Worm (Caenorhabditis elegans) whole organism, L4 larva: ENCODE results near the gene Y47D3B.4.

Experiments
- F10B5.3 ChIP-seq: sonication (generic microtip); optimal IDR thresholded peaks from 2 replicates; lab custom pipeline; 2016; ENCODE audit warnings: mild to moderate bottlenecking, missing genetic modification characterization, missing compliant biosample characterization
- T26A8.4 ChIP-seq: fragments of 200-800 bp; sonication (Bioruptor generic); IDR thresholded peaks from 2 replicates; pipeline ENCODE4 v1.3.6; 2022; ENCODE audit warnings: missing genetic modification characterization, missing compliant biosample characterization
- Y105C5A.15 ChIP-seq: fragments of 200-800 bp; sonication (Bioruptor generic); IDR thresholded peaks from 2 replicates; pipeline ENCODE4 v1.3.6; 2022; ENCODE audit warnings: missing genetic modification characterization, missing compliant biosample characterization
- Y48G9A.11 ChIP-seq: fragments of 200-800 bp; sonication (Bioruptor generic); IDR thresholded peaks from 2 replicates; pipeline ENCODE4 v1.3.6; 2022; ENCODE audit warnings: missing genetic modification reagents, missing genetic modification characterization, missing compliant biosample characterization
- ZK337.2 ChIP-seq: fragments of 200-800 bp; sonication (Bioruptor generic); IDR thresholded peaks from 2 replicates; pipeline ENCODE4 v1.3.6; 2022; ENCODE audit warnings: missing genetic modification reagents, missing genetic modification characterization, missing compliant biosample characterization
- aha-1 ChIP-seq: fragments of 150-350 bp; peaks from one replicate; lab custom pipeline; 2014; ENCODE audit warnings: missing biosample characterization, missing genetic modification characterization
- aly-2 ChIP-seq: sonication (generic microtip); optimal IDR thresholded peaks from 2 replicates; lab custom pipeline; 2018; ENCODE audit warnings: missing biosample characterization, missing genetic modification characterization
- ceh-62 ChIP-seq: sonication (generic microtip); optimal IDR thresholded peaks from 2 replicates; lab custom pipeline; 2017; ENCODE audit warnings: missing biosample characterization, missing genetic modification characterization
- ces-1 ChIP-seq: fragments of 150-350 bp; sonication (generic microtip); optimal IDR thresholded peaks from 4 replicates; lab custom pipeline; 2014; ENCODE audit warnings: missing biosample characterization, missing genetic modification reagents, missing genetic modification characterization
- daf-16 ChIP-seq, 3 experiments: sonication (generic microtip); optimal IDR thresholded peaks; 2 replicates each; lab custom pipeline; 2016 to 2017; ENCODE audit warnings: missing genetic modification characterization in 3 of 3, missing genetic modification reagents in 3 of 3, mild to moderate bottlenecking in 2 of 3, missing compliant biosample characterization in 2 of 3, missing biosample characterization in 1 of 3, moderate library complexity in 1 of 3
- daf-8 ChIP-seq: fragments of 200-800 bp; sonication (Bioruptor generic); IDR thresholded peaks from 2 replicates; pipeline ENCODE4 v1.3.6; 2022; ENCODE audit warnings: missing genetic modification characterization, missing compliant biosample characterization
- dmd-8 ChIP-seq: fragments of 200-800 bp; sonication (Bioruptor generic); IDR thresholded peaks from 2 replicates; pipeline ENCODE4 v1.3.6; 2022; ENCODE audit warnings: missing genetic modification characterization, missing compliant biosample characterization
- egl-43 ChIP-seq: fragments of 200-800 bp; sonication (Bioruptor generic); IDR thresholded peaks from 2 replicates; pipeline ENCODE4 v1.3.6; 2022; ENCODE audit warnings: missing genetic modification reagents, missing genetic modification characterization, missing compliant biosample characterization
- fkh-10 ChIP-seq: fragments of 150-350 bp; optimal IDR thresholded peaks from 2 replicates; lab custom pipeline; 2014; ENCODE audit warnings: missing biosample characterization, missing genetic modification reagents, missing genetic modification characterization
- fos-1 ChIP-seq: fragments of 150-350 bp; optimal IDR thresholded peaks from 2 replicates; lab custom pipeline; 2014; ENCODE audit warnings: missing biosample characterization, missing genetic modification characterization
- hlh-11 ChIP-seq: fragments of 200-800 bp; sonication (Bioruptor generic); optimal IDR thresholded peaks from 2 replicates; lab custom pipeline; 2018; ENCODE audit warnings: mild to moderate bottlenecking, missing genetic modification characterization, missing compliant biosample characterization
- hlh-30 ChIP-seq: sonication (generic microtip); optimal IDR thresholded peaks from 2 replicates; lab custom pipeline; 2017; ENCODE audit warnings: antibody characterized with exemption, mild to moderate bottlenecking, missing genetic modification characterization, missing compliant biosample characterization; ENCODE audit not compliant: insufficient read depth
- hmg-1.1 ChIP-seq: fragments of 200-800 bp; sonication (Bioruptor generic); IDR thresholded peaks from 2 replicates; pipeline ENCODE4 v1.3.6; 2022; ENCODE audit warnings: missing genetic modification reagents, missing genetic modification characterization, missing compliant biosample characterization
- lin-1 ChIP-seq: fragments of 200-800 bp; sonication (Bioruptor generic); IDR thresholded peaks from 2 replicates; pipeline ENCODE4 v1.3.6; 2022; ENCODE audit warnings: missing genetic modification reagents, missing genetic modification characterization, missing compliant biosample characterization
- lin-15B ChIP-seq: fragments of 150-350 bp; sonication (generic microtip); optimal IDR thresholded peaks from 3 replicates; lab custom pipeline; 2014; ENCODE audit warnings: missing biosample characterization, missing genetic modification characterization
- lin-38 ChIP-seq: fragments of 200-800 bp; sonication (Bioruptor generic); IDR thresholded peaks from 2 replicates; pipeline ENCODE4 v1.3.6; 2022; ENCODE audit warnings: missing genetic modification reagents, missing genetic modification characterization, missing compliant biosample characterization
- madf-9 ChIP-seq: fragments of 200-800 bp; sonication (Bioruptor generic); conservative IDR thresholded peaks from 2 replicates; pipeline ENCODE4 v1.3.6; 2022; ENCODE audit warnings: missing genetic modification reagents, missing genetic modification characterization, missing compliant biosample characterization
- mdl-1 ChIP-seq, 2 experiments: fragments of 150-350 bp in 1 of 2; sonication (generic microtip) in 1 of 2; optimal IDR thresholded peaks; 2 replicates each; lab custom pipeline; 2014 to 2017; ENCODE audit warnings: missing biosample characterization in 2 of 2, missing genetic modification characterization in 2 of 2
- mep-1 ChIP-seq: fragments of 150-350 bp; sonication (generic microtip); optimal IDR thresholded peaks from 3 replicates; lab custom pipeline; 2014; ENCODE audit warnings: missing biosample characterization, missing genetic modification characterization
- nhr-111 ChIP-seq: fragments of 200-800 bp; sonication (Bioruptor generic); optimal IDR thresholded peaks from 2 replicates; lab custom pipeline; 2018; ENCODE audit warnings: mild to moderate bottlenecking, missing genetic modification characterization, missing compliant biosample characterization
- nhr-25 ChIP-seq: sonication (generic microtip); optimal IDR thresholded peaks from 2 replicates; lab custom pipeline; 2017; ENCODE audit warnings: missing genetic modification characterization, mild to moderate bottlenecking, missing compliant biosample characterization, antibody characterized with exemption, moderate library complexity, borderline replicate concordance; ENCODE audit not compliant: insufficient read depth
- nhr-28 ChIP-seq: fragments of 150-350 bp; optimal IDR thresholded peaks from 2 replicates; lab custom pipeline; 2014; ENCODE audit warnings: missing biosample characterization, missing genetic modification characterization
- nhr-76 ChIP-seq: fragments of 150-350 bp; optimal IDR thresholded peaks from 2 replicates; lab custom pipeline; 2014; ENCODE audit warnings: missing biosample characterization, missing genetic modification characterization
- nhr-77 ChIP-seq: fragments of 150-350 bp; optimal IDR thresholded peaks from 2 replicates; lab custom pipeline; 2014; ENCODE audit warnings: missing biosample characterization, missing genetic modification characterization
- saeg-2 ChIP-seq: fragments of 200-800 bp; sonication (Bioruptor generic); IDR thresholded peaks from 2 replicates; pipeline ENCODE4 v1.3.6; 2022; ENCODE audit warnings: missing genetic modification reagents, missing genetic modification characterization, missing compliant biosample characterization
- snpc-4 ChIP-seq: fragments of 150-350 bp; optimal IDR thresholded peaks from 2 replicates; lab custom pipeline; 2014; ENCODE audit warnings: missing biosample characterization, missing genetic modification characterization
- tra-1 ChIP-seq: fragments of 200-800 bp; sonication (Bioruptor generic); IDR thresholded peaks from 2 replicates; pipeline ENCODE4 v1.3.6; 2022; ENCODE audit warnings: missing genetic modification reagents, missing genetic modification characterization, missing compliant biosample characterization
- unc-130 ChIP-seq: sonication (generic microtip); optimal IDR thresholded peaks from 2 replicates; lab custom pipeline; 2016; ENCODE audit warnings: missing genetic modification reagents, missing genetic modification characterization, missing compliant biosample characterization
- unc-62 ChIP-seq, 3 experiments: fragments of 150-350 bp in 1 of 3; sonication (generic microtip); optimal IDR thresholded peaks in 2 of 3; peaks in 1 of 3; 1 replicate in 1 of 3; 2 replicates in 2 of 3; lab custom pipeline; 2014 to 2017; ENCODE audit warnings: missing biosample characterization in 3 of 3, missing genetic modification characterization in 3 of 3, missing genetic modification reagents in 3 of 3, missing genotype in 1 of 3
- vab-7 ChIP-seq: fragments of 200-800 bp; sonication (Bioruptor generic); IDR thresholded peaks from 2 replicates; pipeline ENCODE4 v1.3.6; 2022; ENCODE audit warnings: missing genetic modification reagents, missing genetic modification characterization, missing compliant biosample characterization
- zfp-3 ChIP-seq: fragments of 200-800 bp; sonication (Bioruptor generic); conservative IDR thresholded peaks from 2 replicates; pipeline ENCODE4 v1.3.6; 2022; ENCODE audit warnings: missing genetic modification reagents, missing genetic modification characterization, missing compliant biosample characterization

Y47D3B.4 gene

DNA sequence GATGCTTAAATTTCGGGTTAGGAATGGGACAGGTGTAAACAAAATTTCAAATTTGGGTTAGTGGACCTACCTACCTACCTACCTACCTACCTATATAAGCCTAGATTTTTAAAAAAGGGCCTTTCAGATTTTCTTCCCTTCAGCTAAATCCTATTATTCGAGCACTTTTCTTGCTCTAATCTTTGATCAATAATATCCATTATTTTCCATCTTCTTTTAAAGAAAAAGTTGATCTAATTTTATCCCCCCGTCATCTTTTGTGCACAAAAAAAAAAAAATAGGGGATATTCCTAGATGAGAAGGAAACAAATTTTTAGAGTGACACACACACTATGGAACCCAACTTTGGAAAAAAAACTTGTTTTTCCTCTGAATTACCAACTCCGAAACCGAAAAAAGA, 14.3 kb upstream of the Y47D3B.4 start:
- TF ChIP-seq aha-1 (peak; percentile 13), fkh-10 (GFP tag; lab: Kevin White, UChicago) (peak; percentile 60), T26A8.4 (GFP tag; lab: Robert Waterston, UW) (no peak), nhr-77 (no peak), ces-1 (peak; percentile 53)
- TF ChIP-seq, all 104 proteins: peak for 3

- TF ChIP-seq lin-1 (GFP tag; lab: Robert Waterston, UW): no peak
- TF ChIP-seq unc-130 (GFP tag; lab: Kevin White, UChicago): no peak
- TF ChIP-seq saeg-2 (GFP tag; lab: Robert Waterston, UW): no peak
- no peak for TF ChIP-seq dmd-8 (GFP tag; lab: Robert Waterston, UW)
- peak; percentile 79 for TF ChIP-seq fkh-10 (GFP tag; lab: Kevin White, UChicago)
- TF ChIP-seq nhr-77: no peak
- TF ChIP-seq nhr-76 (tag; lab: Kevin White, UChicago): no peak
- no peak for TF ChIP-seq egl-43 (GFP tag; lab: Robert Waterston, UW)
- peak in 1 of 2 experiments; percentile 99 for TF ChIP-seq unc-62 (GFP tag; optimal IDR thresholded peaks at IDR 0.05 in 1 of 2; lab: Kevin White, UChicago)
- no peak for TF ChIP-seq unc-62 (tag; optimal IDR thresholded peaks at IDR 0.05; lab: Kevin White, UChicago)
- TF ChIP-seq vab-7 (GFP tag; lab: Robert Waterston, UW): 0 out of 2 replicates have a peak, but pooled peaks have one; percentile 12
- no peak for TF ChIP-seq hmg-1.1
- TF ChIP-seq fos-1: no peak
- TF ChIP-seq daf-16 (GFP tag; optimal IDR thresholded peaks at IDR 0.05; lab: Kevin White, UChicago): no peak
- no peak for TF ChIP-seq daf-16 (tag; optimal IDR thresholded peaks at IDR 0.05; lab: Kevin White, UChicago)
- TF ChIP-seq aly-2: no peak
- TF ChIP-seq tra-1 (GFP tag; lab: Robert Waterston, UW): no peak
- no peak for TF ChIP-seq hlh-30 (tag; lab: Kevin White, UChicago)
- no peak for TF ChIP-seq daf-8 (GFP tag; lab: Robert Waterston, UW)
- no peak for TF ChIP-seq lin-15B
- TF ChIP-seq nhr-25 (tag; lab: Kevin White, UChicago): no peak
- no peak for TF ChIP-seq ceh-62 (tag; lab: Kevin White, UChicago)
- no peak for TF ChIP-seq Y48G9A.11 (GFP tag; lab: Robert Waterston, UW)
- no peak for TF ChIP-seq madf-9
- no peak for TF ChIP-seq F10B5.3 (tag; lab: Kevin White, UChicago)
- peak; percentile 93 for TF ChIP-seq aha-1
- TF ChIP-seq ces-1: peak; percentile 66
- TF ChIP-seq Y105C5A.15 (GFP tag; lab: Robert Waterston, UW): no peak
Measured at ce11 chrIII:11391601-11392520, 13.3 kb upstream of the Y47D3B.4 start.

- TF ChIP-seq zfp-3 (GFP tag; lab: Robert Waterston, UW) (no peak), mdl-1 (tag; optimal IDR thresholded peaks at IDR 0.05; lab: Kevin White, UChicago) (no peak), fos-1 (no peak), lin-38 (no peak), mep-1 (tag; lab: Kevin White, UChicago) (no peak)
Measured at ce11 chrIII:11392740-11393139, 12.4 kb upstream of the Y47D3B.4 start.

ce11 chrIII:11393162-11393561, 12.0 kb upstream of the Y47D3B.4 start, which contains the start of gene nlp-21:
nlp-21 (minus strand) TSS chrIII:11393262.
- TF ChIP-seq Y105C5A.15 (GFP tag; lab: Robert Waterston, UW): no peak
- TF ChIP-seq ZK337.2 (GFP tag; lab: Robert Waterston, UW): no peak
- TF ChIP-seq nhr-111 (GFP tag; lab: Kevin White, UChicago): no peak
- no peak for TF ChIP-seq Y48G9A.11 (GFP tag; lab: Robert Waterston, UW)
- TF ChIP-seq hlh-11: no peak
- TF ChIP-seq nhr-28 (tag; lab: Kevin White, UChicago): no peak
- no peak for TF ChIP-seq snpc-4 (tag; lab: Kevin White, UChicago)
